Worm (Caenorhabditis elegans): Measurements from ENCODE around the gene F10G7.9.

Gene F10G7.9

ce11 chrII:4701482-4702119 lies 4.7 kb downstream of the F10G7.9 start, which contains the start of gene unc-85:
TSS of gene unc-85 (plus strand) at chrII:4702069.
- TF ChIP-seq ceh-6 (GFP tag; optimal IDR thresholded peaks at IDR 0.05), result peak; percentile 44
- peak; percentile 19 for TF ChIP-seq ets-4 (tag; optimal IDR thresholded peaks at IDR 0.05)
- TF ChIP-seq ceh-2 (tag; optimal IDR thresholded peaks at IDR 0.05), result peak; percentile 66
- TF ChIP-seq pat-9 (tag; optimal IDR thresholded peaks at IDR 0.05), result peak; percentile 33
- peak; percentile 47 for TF ChIP-seq T23F11.4 (GFP tag; optimal IDR thresholded peaks at IDR 0.05)
- TF ChIP-seq ztf-16 (tag; optimal IDR thresholded peaks at IDR 0.05), result peak; percentile 51
- peak; percentile 26 for TF ChIP-seq eyg-1 (tag; optimal IDR thresholded peaks at IDR 0.05)
- peak; percentile 51 for TF ChIP-seq che-1 (tag; optimal IDR thresholded peaks at IDR 0.05)
- peak; percentile 60 for TF ChIP-seq pqm-1 (tag; optimal IDR thresholded peaks at IDR 0.05)
- peak; percentile 65 for TF ChIP-seq hlh-8 (tag; optimal IDR thresholded peaks at IDR 0.05)
- peak; percentile 45 for TF ChIP-seq fax-1 (tag; optimal IDR thresholded peaks at IDR 0.05)
- TF ChIP-seq tbx-2 (tag; optimal IDR thresholded peaks at IDR 0.05), result peak; percentile 91
- TF ChIP-seq lim-6 (tag; optimal IDR thresholded peaks at IDR 0.05), result peak; percentile 35
- peak; percentile 41 for TF ChIP-seq fkh-6 (tag; optimal IDR thresholded peaks at IDR 0.05)
- peak; percentile 3 for TF ChIP-seq C38D4.7 (GFP tag; optimal IDR thresholded peaks at IDR 0.05)
- TF ChIP-seq ceh-18 (tag; optimal IDR thresholded peaks at IDR 0.05), result peak; percentile 73
- peak; percentile 73 for TF ChIP-seq C08G9.2 (tag; optimal IDR thresholded peaks at IDR 0.05)
- peak; percentile 3 for TF ChIP-seq K09A11.1 (tag; optimal IDR thresholded peaks at IDR 0.05; ENCODE audit: insufficient read depth)
- peak; percentile 60 for TF ChIP-seq F13H6.1 (tag; optimal IDR thresholded peaks at IDR 0.05)
- TF ChIP-seq zip-5 (tag; optimal IDR thresholded peaks at IDR 0.05), result peak; percentile 56
- TF ChIP-seq Y22D7AL.16 (tag; optimal IDR thresholded peaks at IDR 0.05), result peak; percentile 8
- peak; percentile 86 for TF ChIP-seq ceh-31 (tag; optimal IDR thresholded peaks at IDR 0.05)
- 0 out of 2 replicates have a peak, but pooled peaks have one; percentile 20 for TF ChIP-seq unc-3 (GFP tag; conservative IDR thresholded peaks at IDR 0.05)
- TF ChIP-seq unc-3 (tag; optimal IDR thresholded peaks at IDR 0.05), result peak; percentile 73
- peak; percentile 63 for TF ChIP-seq sox-4 (tag; optimal IDR thresholded peaks at IDR 0.05)
- TF ChIP-seq ceh-14 (tag; optimal IDR thresholded peaks at IDR 0.05), result peak; percentile 91
- TF ChIP-seq ceh-34 (tag; optimal IDR thresholded peaks at IDR 0.05), result peak; percentile 75
- peak; percentile 55 for TF ChIP-seq rnt-1 (tag; optimal IDR thresholded peaks at IDR 0.05)
- TF ChIP-seq nfya-1 (tag; optimal IDR thresholded peaks at IDR 0.05), result peak; percentile 78
- peak; percentile 16 for TF ChIP-seq ceh-48 (tag; optimal IDR thresholded peaks at IDR 0.05)
- peak; percentile 60 for TF ChIP-seq ttx-3 (tag; optimal IDR thresholded peaks at IDR 0.05)
- TF ChIP-seq unc-42 (tag; optimal IDR thresholded peaks at IDR 0.05), result peak; percentile 70
- peak; percentile 61 for TF ChIP-seq ceh-19 (GFP tag; optimal IDR thresholded peaks at IDR 0.05)
- TF ChIP-seq unc-86 (tag; optimal IDR thresholded peaks at IDR 0.05), result peak; percentile 77
- peak; percentile 17 for TF ChIP-seq pha-2 (tag; optimal IDR thresholded peaks at IDR 0.05)
- peak; percentile 35 for TF ChIP-seq lin-11 (tag; optimal IDR thresholded peaks at IDR 0.05)
- peak; percentile 64 for TF ChIP-seq dmd-4 (tag; optimal IDR thresholded peaks at IDR 0.05; ENCODE audit: borderline replicate concordance)
- peak; percentile 59 for TF ChIP-seq gmeb-2 (tag; optimal IDR thresholded peaks at IDR 0.05)
- TF ChIP-seq tbx-7 (tag; optimal IDR thresholded peaks at IDR 0.05), result peak; percentile 41
- peak; percentile 85 for TF ChIP-seq ref-2 (tag; optimal IDR thresholded peaks at IDR 0.05)

DNA sequence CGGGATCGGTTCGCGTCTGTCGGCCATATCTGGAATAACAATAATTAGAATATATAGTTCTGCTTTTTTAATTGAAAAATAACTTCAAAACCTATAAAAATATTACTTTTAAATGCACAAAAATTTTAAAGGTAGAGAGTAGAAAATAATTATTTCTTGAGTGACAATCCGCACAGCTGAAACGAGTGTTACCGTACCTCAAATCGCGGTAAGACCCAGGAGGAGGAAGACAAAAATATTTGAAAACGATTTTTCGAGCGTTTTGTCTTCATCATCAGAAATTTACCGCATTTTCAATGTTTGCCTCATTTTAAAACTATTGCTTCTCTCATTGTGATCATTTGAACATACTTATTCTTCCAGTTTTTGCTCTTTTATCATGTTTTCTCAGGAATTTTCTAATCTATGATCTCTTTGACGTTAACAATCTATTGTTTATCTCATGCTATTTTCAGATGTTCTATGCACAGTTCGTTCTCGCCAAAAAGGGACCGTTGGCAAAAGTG lies 8.0 kb downstream of the F10G7.9 start, which contains the start of the genes rpn-5 and scc-1:
TSS of gene rpn-5 (minus strand) at position 162 of the 506 bp plus-strand sequence.
TSS of gene scc-1 (plus strand) at position 456 of the 506 bp plus-strand sequence.
- TF ChIP-seq unc-42 (tag; optimal IDR thresholded peaks at IDR 0.05) (peak; percentile 3), unc-55 (GFP tag; optimal IDR thresholded peaks at IDR 0.05) (peak; percentile 97), ref-2 (tag; optimal IDR thresholded peaks at IDR 0.05) (peak; percentile 21), tbx-2 (tag; optimal IDR thresholded peaks at IDR 0.05) (peak; percentile 25), rnt-1 (tag; optimal IDR thresholded peaks at IDR 0.05) (no peak), zip-5 (tag; optimal IDR thresholded peaks at IDR 0.05) (no peak), hlh-13 (GFP tag; optimal IDR thresholded peaks at IDR 0.05) (no peak), nfya-1 (tag; optimal IDR thresholded peaks at IDR 0.05) (peak; percentile 85), hlh-15 (tag; optimal IDR thresholded peaks at IDR 0.05) (no peak), pax-1 (tag; optimal IDR thresholded peaks at IDR 0.05) (peak; percentile 33)
